Fruit fly (Drosophila melanogaster): ENCODE data around the gene mthl15.

dm6 chr2L:10221387-10221705, 16.8 kb downstream of the mthl15 start:
- no peak for TF ChIP-seq CG8319 (GFP tag; optimal IDR thresholded peaks at IDR 0.05)
- no peak for TF ChIP-seq Blimp-1 (GFP tag; optimal IDR thresholded peaks at IDR 0.05)
- TF ChIP-seq Lpt (GFP tag; optimal IDR thresholded peaks at IDR 0.05): no peak
- no peak for TF ChIP-seq esn (GFP tag; optimal IDR thresholded peaks at IDR 0.05)
- no peak for TF ChIP-seq Eip78C (GFP tag)
- TF ChIP-seq salr (GFP tag; optimal IDR thresholded peaks at IDR 0.05): no peak
- no peak for TF ChIP-seq CG9139 (GFP tag; optimal IDR thresholded peaks at IDR 0.05)
- no peak for TF ChIP-seq Hr4 (GFP tag; optimal IDR thresholded peaks at IDR 0.05)
- TF ChIP-seq pdm3 (GFP tag; optimal IDR thresholded peaks at IDR 0.05): no peak
- no peak for TF ChIP-seq Sox14 (GFP tag; optimal IDR thresholded peaks at IDR 0.05)
- no peak for TF ChIP-seq CG10631 (GFP tag; optimal IDR thresholded peaks at IDR 0.05)
- no peak for TF ChIP-seq fkh (GFP tag; optimal IDR thresholded peaks at IDR 0.05)
- no peak for TF ChIP-seq Ets21C (GFP tag; optimal IDR thresholded peaks at IDR 0.05)

All from whole organism, prepupa.